Fruit fly (Drosophila melanogaster) Kc167 (cell line): ENCODE results near the gene Polr2I.

Experiments
- Sin3A ChIP-seq: fragments of >200 bp; optimal IDR thresholded peaks from 2 replicates; lab custom pipeline; 2018; ENCODE audit warnings: missing external identifiers
- h ChIP-seq: fragments of >200 bp; optimal IDR thresholded peaks from 3 replicates; lab custom pipeline; 2018; ENCODE audit warnings: missing external identifiers
- psq ChIP-seq: fragments of >200 bp; optimal IDR thresholded peaks from 2 replicates; lab custom pipeline; 2017; ENCODE audit warnings: missing external identifiers

- no peak for TF ChIP-seq h (lab: Kevin White, UChicago)
- TF ChIP-seq Sin3A (lab: Kevin White, UChicago): no peak
- no peak for TF ChIP-seq psq (lab: Kevin White, UChicago)
Observed at dm6 chr3R:14326250-14327112, 17.6 kb downstream of the Polr2I start, which contains the start of the genes Afti and ATPsynE.
